Worm (Caenorhabditis elegans) whole organism, young adult: Measurements from ENCODE around the gene F35E8.10.

Source experiments
- B0035.1 ChIP-seq: sonication (generic microtip); optimal IDR thresholded peaks from 2 replicates; lab custom pipeline; 2016; ENCODE audit warnings: missing genetic modification characterization, mild to moderate bottlenecking, missing compliant biosample characterization, missing genotype, missing genetic modification reagents
- K11D2.4 ChIP-seq: fragments of 200-800 bp; sonication (Bioruptor generic); IDR thresholded peaks from 2 replicates; pipeline ENCODE4 v1.3.6; 2022; ENCODE audit warnings: missing genetic modification reagents, missing genetic modification characterization, missing compliant biosample characterization
- attf-6 ChIP-seq: fragments of 200-800 bp; sonication (Bioruptor generic); IDR thresholded peaks from 2 replicates; pipeline ENCODE4 v1.3.6; 2022; ENCODE audit warnings: missing genetic modification reagents, missing genetic modification characterization, missing compliant biosample characterization
- cebp-2 ChIP-seq: fragments of 200-800 bp; sonication (Bioruptor generic); IDR thresholded peaks from 2 replicates; pipeline ENCODE4 v1.3.6; 2022; ENCODE audit warnings: missing genetic modification characterization, missing compliant biosample characterization
- ceh-27 ChIP-seq: fragments of 200-800 bp; sonication (Bioruptor generic); optimal IDR thresholded peaks from 2 replicates; lab custom pipeline; 2018; ENCODE audit warnings: mild to moderate bottlenecking, missing genetic modification characterization, moderate library complexity, missing compliant biosample characterization
- ceh-79 ChIP-seq: sonication (generic microtip); optimal IDR thresholded peaks from 2 replicates; lab custom pipeline; 2017; ENCODE audit warnings: mild to moderate bottlenecking, missing genetic modification characterization, missing compliant biosample characterization
- ceh-91 ChIP-seq: fragments of 200-800 bp; sonication (Bioruptor generic); IDR thresholded peaks from 2 replicates; pipeline ENCODE4 v1.3.6; 2022; ENCODE audit warnings: missing genetic modification reagents, missing genetic modification characterization, missing compliant biosample characterization
- die-1 ChIP-seq: sonication (generic microtip); optimal IDR thresholded peaks from 2 replicates; lab custom pipeline; 2016; ENCODE audit warnings: missing genotype, mild to moderate bottlenecking, missing genetic modification characterization, missing compliant biosample characterization
- gei-17 ChIP-seq: fragments of 200-800 bp; sonication (Bioruptor generic); optimal IDR thresholded peaks from 2 replicates; lab custom pipeline; 2018; ENCODE audit warnings: mild to moderate bottlenecking, missing genetic modification characterization, missing compliant biosample characterization
- hmg-20 ChIP-seq: fragments of 200-800 bp; sonication (Bioruptor generic); IDR thresholded peaks from 2 replicates; pipeline ENCODE4 v1.3.6; 2022; ENCODE audit warnings: missing genetic modification reagents, missing genetic modification characterization, missing compliant biosample characterization
- let-607 ChIP-seq, 2 experiments: fragments of 200-800 bp in 1 of 2; sonication (Bioruptor generic) in 1 of 2; sonication (generic microtip) in 1 of 2; optimal IDR thresholded peaks; 2 replicates each; lab custom pipeline; 2016 to 2018; ENCODE audit warnings: mild to moderate bottlenecking in 2 of 2, missing compliant biosample characterization in 2 of 2, missing genetic modification characterization in 2 of 2, moderate library complexity in 2 of 2, missing genotype in 1 of 2
- madf-10 ChIP-seq: sonication (generic microtip); optimal IDR thresholded peaks from 2 replicates; lab custom pipeline; 2016; ENCODE audit warnings: mild to moderate bottlenecking, missing genetic modification characterization, missing compliant biosample characterization
- mxl-1 ChIP-seq: sonication (generic microtip); optimal IDR thresholded peaks from 2 replicates; lab custom pipeline; 2016; ENCODE audit warnings: missing genetic modification characterization, missing compliant biosample characterization
- nhr-90 ChIP-seq: sonication (generic microtip); optimal IDR thresholded peaks from 2 replicates; lab custom pipeline; 2016; ENCODE audit warnings: missing genotype, mild to moderate bottlenecking, missing genetic modification characterization, missing compliant biosample characterization
- snpc-1.3 ChIP-seq: sonication (generic microtip); optimal IDR thresholded peaks from 2 replicates; lab custom pipeline; 2017; ENCODE audit warnings: missing genetic modification characterization, mild to moderate bottlenecking, missing compliant biosample characterization, antibody characterized with exemption, moderate library complexity, missing genotype, missing genetic modification reagents; ENCODE audit not compliant: insufficient read depth
- somi-1 ChIP-seq: fragments of 200-800 bp; sonication (Bioruptor generic); optimal IDR thresholded peaks from 2 replicates; lab custom pipeline; 2018; ENCODE audit warnings: mild to moderate bottlenecking, missing genetic modification characterization, missing compliant biosample characterization
- tlf-1 ChIP-seq: fragments of 200-800 bp; sonication (Bioruptor generic); optimal IDR thresholded peaks from 2 replicates; lab custom pipeline; 2018; ENCODE audit warnings: mild to moderate bottlenecking, missing genetic modification characterization, missing compliant biosample characterization
- ztf-22 ChIP-seq: fragments of 200-800 bp; sonication (Bioruptor generic); optimal IDR thresholded peaks from 2 replicates; lab custom pipeline; 2018; ENCODE audit warnings: mild to moderate bottlenecking, missing genetic modification characterization, moderate library complexity, missing compliant biosample characterization
- ztf-3 ChIP-seq: fragments of 200-800 bp; sonication (Bioruptor generic); optimal IDR thresholded peaks from 2 replicates; lab custom pipeline; 2018; ENCODE audit warnings: mild to moderate bottlenecking, missing genetic modification characterization, missing compliant biosample characterization

The F35E8.10 gene

ce11 chrV:15873762-15874161 lies 46.4 kb downstream of the F35E8.10 start (continued):
- TF ChIP-seq attf-6 (GFP tag; lab: Robert Waterston, UW) (peak; percentile 85), gei-17 (GFP tag; lab: Kevin White, UChicago) (peak; percentile 73), hmg-20 (GFP tag; lab: Robert Waterston, UW) (peak; percentile 81), ztf-3 (GFP tag; lab: Kevin White, UChicago) (peak; percentile 79), snpc-1.3 (tag; lab: Kevin White, UChicago) (peak; percentile 94), madf-10 (peak; percentile 87), somi-1 (GFP tag; lab: Kevin White, UChicago) (peak; percentile 87), mxl-1 (tag; lab: Kevin White, UChicago) (peak; percentile 97), ztf-22 (GFP tag; lab: Kevin White, UChicago) (peak; percentile 76), nhr-90 (tag; lab: Kevin White, UChicago) (peak; percentile 98)

- TF ChIP-seq ztf-22 (GFP tag; lab: Kevin White, UChicago) (no peak), let-607 (tag; optimal IDR thresholded peaks at IDR 0.05; lab: Kevin White, UChicago) (no peak), cebp-2 (no peak), ceh-91 (GFP tag; lab: Robert Waterston, UW) (no peak), ceh-79 (tag; lab: Kevin White, UChicago) (no peak), die-1 (tag; lab: Kevin White, UChicago) (no peak)
These were observed 47.9 kb downstream of the F35E8.10 start, which contains the start of gene str-56 for ce11 chrV:15872273-15872672. str-56 (plus strand) TSS chrV:15872573.

ce11 chrV:15870356-15870755 lies 49.8 kb downstream of the F35E8.10 start, which contains the start of gene str-57:
str-57 (plus strand) TSS chrV:15870656.
- no peak for TF ChIP-seq K11D2.4 (GFP tag; lab: Robert Waterston, UW)
- no peak for TF ChIP-seq tlf-1 (GFP tag; lab: Kevin White, UChicago)
- no peak for TF ChIP-seq ceh-27 (GFP tag; lab: Kevin White, UChicago)
- no peak for TF ChIP-seq B0035.1 (tag; lab: Kevin White, UChicago)
